Worm (Caenorhabditis elegans) whole organism, mixed stage, embryonic: Measurements from ENCODE around the gene F54B3.1.

ENCODE experiments used
- ceh-43 ChIP-seq: fragments of 200-800 bp; sonication (Bioruptor generic); optimal IDR thresholded peaks from 2 replicates; lab custom pipeline; 2018; ENCODE audit warnings: mild to moderate bottlenecking, missing genetic modification characterization, moderate library complexity, missing compliant biosample characterization
- ces-1 ChIP-seq: fragments of 150-350 bp; optimal IDR thresholded peaks from 2 replicates; lab custom pipeline; 2014; ENCODE audit warnings: missing biosample characterization, missing genetic modification reagents, missing genetic modification characterization
- flh-1 ChIP-seq: fragments of 200-800 bp; sonication (Bioruptor generic); optimal IDR thresholded peaks from 2 replicates; lab custom pipeline; 2018; ENCODE audit warnings: mild to moderate bottlenecking, missing genetic modification characterization, moderate library complexity, missing compliant biosample characterization
- lin-13 ChIP-seq: fragments of 150-350 bp; optimal IDR thresholded peaks from 2 replicates; lab custom pipeline; 2014; ENCODE audit warnings: missing biosample characterization, missing genetic modification characterization
- nhr-237 ChIP-seq: fragments of 150-350 bp; optimal IDR thresholded peaks from 2 replicates; lab custom pipeline; 2014; ENCODE audit warnings: missing biosample characterization, missing genetic modification characterization
- unc-39 ChIP-seq: fragments of 150-350 bp; optimal IDR thresholded peaks from 2 replicates; lab custom pipeline; 2014; ENCODE audit warnings: missing biosample characterization, missing genetic modification characterization
- unc-62 ChIP-seq: fragments of 150-350 bp; optimal IDR thresholded peaks from 2 replicates; lab custom pipeline; 2014; ENCODE audit warnings: missing biosample characterization, missing genetic modification reagents, missing genetic modification characterization
- ztf-11 ChIP-seq: fragments of 150-350 bp; optimal IDR thresholded peaks from 2 replicates; lab custom pipeline; 2014; ENCODE audit warnings: missing biosample characterization, missing genetic modification characterization

DNA sequence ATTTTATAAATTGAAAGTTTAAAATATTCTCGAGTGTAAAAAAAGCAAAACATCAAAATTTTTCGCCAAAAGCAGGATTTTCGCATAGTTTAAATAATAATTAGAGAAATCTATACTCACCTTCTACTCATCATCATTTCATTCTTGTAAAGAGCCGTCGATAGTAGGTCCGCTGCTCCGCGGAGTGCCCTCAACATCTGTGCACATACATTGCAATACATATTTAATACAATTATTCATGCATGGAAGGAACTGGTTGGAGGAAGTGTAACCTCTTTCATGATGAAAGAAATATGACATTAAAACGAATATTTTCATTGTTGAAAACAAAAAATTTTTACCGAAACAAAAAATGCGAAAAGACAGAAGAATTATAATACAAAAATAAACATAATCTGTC, 8.8 kb upstream of the F54B3.1 start, which contains the start of gene mrps-14:
- TF ChIP-seq ceh-43 (GFP tag; lab: Kevin White, UChicago) = no peak
- no peak for TF ChIP-seq ztf-11 (tag; lab: Kevin White, UChicago)
- peak; percentile 36 for TF ChIP-seq ces-1 (GFP tag; lab: Kevin White, UChicago)
- TF ChIP-seq unc-62 = no peak
- TF ChIP-seq flh-1 (GFP tag; lab: Kevin White, UChicago) = no peak
- no peak for TF ChIP-seq lin-13 (tag; lab: Kevin White, UChicago)
- TF ChIP-seq nhr-237 = no peak
- no peak for TF ChIP-seq unc-39 (tag; lab: Kevin White, UChicago)
